Worm (Caenorhabditis elegans) whole organism, L3 larva: Measurements from ENCODE around the gene srw-7.
A peak's percentile ranks its signal among the peaks of the same experiment; 100 is the strongest.

Source experiments
- R02D3.7 ChIP-seq: fragments of 150-350 bp; optimal IDR thresholded peaks from 2 replicates; lab custom pipeline; 2014; ENCODE audit warnings: missing biosample characterization, missing genetic modification characterization
- aly-2 ChIP-seq: fragments of 150-350 bp; optimal IDR thresholded peaks from 2 replicates; lab custom pipeline; 2014; ENCODE audit warnings: missing biosample characterization, missing genetic modification characterization
- ama-1 ChIP-seq: fragments of 150-350 bp; optimal IDR thresholded peaks from 2 replicates; lab custom pipeline; 2018
- ceh-16 ChIP-seq: sonication (generic microtip); optimal IDR thresholded peaks from 2 replicates; lab custom pipeline; 2017; ENCODE audit warnings: missing biosample characterization, missing genetic modification characterization
- ceh-82 ChIP-seq: fragments of 150-350 bp; optimal IDR thresholded peaks from 2 replicates; lab custom pipeline; 2014; ENCODE audit warnings: missing biosample characterization, missing genetic modification characterization
- egl-27 ChIP-seq: sonication (generic microtip); optimal IDR thresholded peaks from 4 replicates; lab custom pipeline; 2017; ENCODE audit warnings: missing biosample characterization, missing genetic modification reagents, missing genetic modification characterization
- egl-5 ChIP-seq: fragments of 150-350 bp; optimal IDR thresholded peaks from 2 replicates; lab custom pipeline; 2017; ENCODE audit warnings: missing biosample characterization, missing genetic modification reagents, missing genetic modification characterization, inconsistent platforms
- elt-1 ChIP-seq: fragments of 150-350 bp; optimal IDR thresholded peaks from 2 replicates; lab custom pipeline; 2014; ENCODE audit warnings: missing biosample characterization, missing genetic modification characterization
- elt-2 ChIP-seq: sonication (generic microtip); optimal IDR thresholded peaks from 2 replicates; lab custom pipeline; 2016; ENCODE audit warnings: missing genetic modification reagents, mild to moderate bottlenecking, missing genetic modification characterization, missing compliant biosample characterization
- eor-1 ChIP-seq, 2 experiments: fragments of 150-350 bp; optimal IDR thresholded peaks; 2 replicates each; lab custom pipeline; 2014 to 2018; ENCODE audit warnings: missing biosample characterization in 2 of 2, missing genetic modification characterization in 2 of 2
- fkh-10 ChIP-seq: sonication (generic microtip); optimal IDR thresholded peaks from 2 replicates; lab custom pipeline; 2017; ENCODE audit warnings: missing biosample characterization, missing genetic modification reagents, missing genetic modification characterization
- fkh-2 ChIP-seq: fragments of 150-350 bp; optimal IDR thresholded peaks from 2 replicates; lab custom pipeline; 2014; ENCODE audit warnings: missing biosample characterization, missing genetic modification reagents, missing genetic modification characterization
- fos-1 ChIP-seq: fragments of 150-350 bp; optimal IDR thresholded peaks from 2 replicates; lab custom pipeline; 2014; ENCODE audit warnings: missing biosample characterization, missing genetic modification characterization
- lin-15B ChIP-seq: fragments of 150-350 bp; optimal IDR thresholded peaks from 2 replicates; lab custom pipeline; 2014; ENCODE audit warnings: missing biosample characterization, missing genetic modification characterization
- lin-39 ChIP-seq: fragments of 150-350 bp; optimal IDR thresholded peaks from 2 replicates; lab custom pipeline; 2018; ENCODE audit warnings: missing biosample characterization, missing genetic modification reagents, missing genetic modification characterization
- lsy-12 ChIP-seq: sonication (generic microtip); optimal IDR thresholded peaks from 2 replicates; lab custom pipeline; 2016; ENCODE audit warnings: mild to moderate bottlenecking, missing genetic modification characterization, missing compliant biosample characterization
- mdl-1 ChIP-seq: fragments of 150-350 bp; optimal IDR thresholded peaks from 2 replicates; lab custom pipeline; 2014; ENCODE audit warnings: missing biosample characterization, missing genetic modification characterization
- mml-1 ChIP-seq: fragments of 150-350 bp; sonication (generic microtip); optimal IDR thresholded peaks from 3 replicates; lab custom pipeline; 2014; ENCODE audit warnings: missing biosample characterization, missing genetic modification characterization
- nfya-1 ChIP-seq: sonication (generic microtip); optimal IDR thresholded peaks from 2 replicates; lab custom pipeline; 2017; ENCODE audit warnings: missing genetic modification characterization, mild to moderate bottlenecking, missing compliant biosample characterization, antibody characterized with exemption, moderate library complexity; ENCODE audit not compliant: insufficient read depth
- nhr-11 ChIP-seq: fragments of 150-350 bp; optimal IDR thresholded peaks from 2 replicates; lab custom pipeline; 2014; ENCODE audit warnings: missing biosample characterization, missing genetic modification characterization
- nhr-12 ChIP-seq: fragments of 150-350 bp; optimal IDR thresholded peaks from 2 replicates; lab custom pipeline; 2014; ENCODE audit warnings: missing biosample characterization, missing genetic modification characterization
- nhr-23 ChIP-seq: fragments of 150-350 bp; optimal IDR thresholded peaks from 2 replicates; lab custom pipeline; 2014; ENCODE audit warnings: missing biosample characterization, missing genetic modification reagents, missing genetic modification characterization
- nhr-237 ChIP-seq: fragments of 150-350 bp; optimal IDR thresholded peaks from 2 replicates; lab custom pipeline; 2014; ENCODE audit warnings: missing biosample characterization, missing genetic modification characterization
- nhr-25 ChIP-seq: sonication (generic microtip); optimal IDR thresholded peaks from 2 replicates; lab custom pipeline; 2017; ENCODE audit warnings: missing biosample characterization, missing genetic modification characterization
- nhr-28 ChIP-seq: fragments of 150-350 bp; optimal IDR thresholded peaks from 2 replicates; lab custom pipeline; 2014; ENCODE audit warnings: missing biosample characterization, missing genetic modification characterization
- nhr-67 ChIP-seq: fragments of 150-350 bp; optimal IDR thresholded peaks from 2 replicates; lab custom pipeline; 2014; ENCODE audit warnings: missing biosample characterization, missing genetic modification characterization
- nhr-76 ChIP-seq: fragments of 150-350 bp; sonication (generic microtip); optimal IDR thresholded peaks from 5 replicates; lab custom pipeline; 2014; ENCODE audit warnings: missing biosample characterization, missing genetic modification characterization
- nhr-77 ChIP-seq: fragments of 150-350 bp; optimal IDR thresholded peaks from 2 replicates; lab custom pipeline; 2014; ENCODE audit warnings: missing biosample characterization, missing genetic modification characterization
- pha-4 ChIP-seq: fragments of 150-350 bp; optimal IDR thresholded peaks from 2 replicates; lab custom pipeline; 2014; ENCODE audit warnings: missing biosample characterization, missing genetic modification reagents, missing genetic modification characterization
- pqm-1 ChIP-seq: fragments of 150-350 bp; optimal IDR thresholded peaks from 2 replicates; lab custom pipeline; 2017; ENCODE audit warnings: missing biosample characterization, missing genetic modification characterization, inconsistent platforms
- sea-2 ChIP-seq: fragments of 150-350 bp; sonication (generic microtip); optimal IDR thresholded peaks from 4 replicates; lab custom pipeline; 2014; ENCODE audit warnings: missing biosample characterization, missing genetic modification reagents, missing genetic modification characterization
- snpc-4 ChIP-seq: fragments of 150-350 bp; optimal IDR thresholded peaks from 2 replicates; lab custom pipeline; 2014; ENCODE audit warnings: missing biosample characterization, missing genetic modification characterization
- tbx-2 ChIP-seq: sonication (generic microtip); optimal IDR thresholded peaks from 2 replicates; lab custom pipeline; 2016; ENCODE audit warnings: mild to moderate bottlenecking, missing genetic modification characterization, missing compliant biosample characterization
- zag-1 ChIP-seq: fragments of 150-350 bp; optimal IDR thresholded peaks from 2 replicates; lab custom pipeline; 2014; ENCODE audit warnings: missing biosample characterization, missing genetic modification characterization
- ztf-11 ChIP-seq: fragments of 150-350 bp; optimal IDR thresholded peaks from 2 replicates; lab custom pipeline; 2014; ENCODE audit warnings: missing biosample characterization, missing genetic modification characterization
- ztf-4 ChIP-seq: fragments of 150-350 bp; optimal IDR thresholded peaks from 2 replicates; lab custom pipeline; 2014; ENCODE audit warnings: missing biosample characterization, missing genetic modification characterization

The srw-7 gene

DNA sequence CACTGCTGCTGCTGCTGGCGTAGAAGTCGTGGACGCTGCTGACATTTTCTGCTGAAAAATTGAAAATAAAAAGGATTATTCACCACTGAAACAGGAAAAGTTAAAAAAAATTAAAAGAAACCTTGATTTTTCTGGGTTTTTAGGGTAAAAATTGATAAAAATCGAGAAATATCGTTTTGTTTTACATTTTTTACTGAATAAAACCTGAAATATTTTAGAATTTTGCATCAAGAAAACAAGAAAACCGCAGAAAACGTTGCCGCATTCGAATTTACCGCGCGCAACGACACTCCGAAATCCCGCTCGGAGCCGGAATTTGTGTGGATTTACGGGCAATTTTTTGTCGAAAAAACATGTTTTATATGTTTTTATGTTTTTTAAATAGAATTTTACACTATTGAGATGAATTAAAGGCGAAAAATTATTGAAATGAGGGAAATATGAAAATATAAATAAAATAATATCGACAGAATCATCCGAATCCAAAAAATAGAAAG, 46.6 kb upstream of the srw-7 start, which contains the start of gene chk-1 (continued):
- peak; percentile 96 for TF ChIP-seq R02D3.7
- no peak for TF ChIP-seq ztf-11 (tag; lab: Kevin White, UChicago)
- no peak for TF ChIP-seq ama-1
- peak; percentile 56 for TF ChIP-seq egl-5 (tag; lab: Kevin White, UChicago)
- TF ChIP-seq elt-1 (tag; lab: Kevin White, UChicago): no peak

DNA sequence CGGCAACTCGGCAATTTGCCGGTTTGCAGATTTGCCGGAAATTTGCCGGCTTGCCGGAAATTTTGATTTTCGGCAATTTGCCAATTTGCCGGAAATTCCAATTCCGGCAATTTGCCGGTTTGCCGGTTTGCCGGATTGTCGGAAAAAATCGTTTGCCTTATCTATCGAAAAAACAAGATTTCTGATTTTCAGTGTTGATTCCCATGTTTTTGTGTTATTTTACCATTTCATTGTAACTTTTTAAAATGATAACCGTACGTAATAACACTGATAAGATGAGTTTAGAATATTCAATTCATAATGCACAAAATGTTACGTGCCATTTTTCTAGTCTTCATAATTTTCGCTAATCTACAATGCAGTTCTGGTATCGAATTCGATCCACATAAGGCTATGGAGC, 45.2 kb upstream of the srw-7 start, which contains the start of gene oac-55:
Gene oac-55, plus strand, starts transcription at position 301 of the 400 bp plus-strand sequence.
- TF ChIP-seq R02D3.7: no peak
- TF ChIP-seq nhr-28 (tag; lab: Kevin White, UChicago): no peak
- TF ChIP-seq sea-2 (GFP tag; lab: Kevin White, UChicago): no peak
- TF ChIP-seq elt-2 (tag; lab: Kevin White, UChicago): no peak
- no peak for TF ChIP-seq nhr-23
- TF ChIP-seq pqm-1 (tag; lab: Kevin White, UChicago): no peak
- no peak for TF ChIP-seq lin-15B (tag; lab: Kevin White, UChicago)
- no peak for TF ChIP-seq ceh-82
- TF ChIP-seq nhr-11: no peak
- no peak for TF ChIP-seq nfya-1 (tag; lab: Kevin White, UChicago)
- TF ChIP-seq nhr-237 (tag; lab: Kevin White, UChicago): no peak
- TF ChIP-seq egl-27 (tag; lab: Kevin White, UChicago): no peak
- no peak for TF ChIP-seq fos-1 (tag; lab: Kevin White, UChicago)
- no peak for TF ChIP-seq nhr-76 (tag; lab: Kevin White, UChicago)
- no peak for TF ChIP-seq zag-1 (tag; lab: Kevin White, UChicago)

DNA sequence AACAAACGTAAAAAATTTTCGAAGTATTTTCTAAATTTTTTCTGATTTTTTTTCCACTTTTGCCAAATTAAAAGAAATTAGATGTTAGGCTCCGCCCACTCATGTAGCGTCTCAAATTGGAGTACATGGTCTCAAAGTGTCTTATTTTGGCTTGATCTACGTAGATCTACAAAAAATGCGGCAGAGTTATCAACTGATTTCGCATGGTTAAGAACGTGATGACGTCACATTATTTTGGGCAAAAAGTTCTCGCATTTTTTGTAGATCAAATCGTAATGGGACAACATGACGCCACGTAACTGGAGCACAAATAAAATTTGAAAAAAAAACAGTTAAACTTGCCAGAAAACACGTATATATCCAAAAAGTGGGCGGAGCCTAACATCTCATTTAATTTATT, 44.2 kb upstream of the srw-7 start:
- TF ChIP-seq fkh-2 (tag; lab: Kevin White, UChicago) (no peak), mml-1 (no peak), zag-1 (tag; lab: Kevin White, UChicago) (no peak), tbx-2 (no peak), aly-2 (tag; lab: Kevin White, UChicago) (no peak), fkh-10 (GFP tag; lab: Kevin White, UChicago) (no peak), snpc-4 (tag; lab: Kevin White, UChicago) (no peak), eor-1 (tag; optimal IDR thresholded peaks at IDR 0.05; lab: Kevin White, UChicago) (no peak), nhr-67 (tag; lab: Kevin White, UChicago) (no peak), R02D3.7 (no peak), ztf-4 (no peak), mdl-1 (tag; lab: Kevin White, UChicago) (no peak), nhr-77 (tag; lab: Kevin White, UChicago) (no peak), elt-2 (tag; lab: Kevin White, UChicago) (no peak), egl-5 (tag; lab: Kevin White, UChicago) (no peak), pha-4 (tag; lab: Kevin White, UChicago) (no peak), nhr-76 (tag; lab: Kevin White, UChicago) (no peak), lsy-12 (tag; lab: Kevin White, UChicago) (no peak), nhr-237 (tag; lab: Kevin White, UChicago) (no peak), ama-1 (no peak)

DNA sequence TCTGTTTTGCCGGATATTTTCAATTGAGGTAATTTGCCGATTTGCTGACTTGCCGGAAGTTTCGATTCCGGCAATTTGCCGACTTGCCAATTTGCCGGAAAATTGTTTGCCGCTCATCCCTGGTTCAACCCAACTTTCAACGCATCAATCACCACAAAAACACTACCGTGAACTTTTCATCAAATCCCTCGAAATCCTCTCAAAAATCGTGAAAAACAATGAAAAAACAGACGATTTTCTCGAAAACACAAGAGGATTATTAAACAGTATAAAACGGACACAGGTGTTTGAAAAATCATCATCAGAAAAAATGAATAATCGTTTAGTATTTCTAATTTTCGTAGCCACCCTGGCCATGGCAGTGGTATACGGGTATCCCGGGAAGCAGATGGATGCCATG, 39.2 kb upstream of the srw-7 start, which contains the start of gene Y39H10A.1:
Gene Y39H10A.1, plus strand, starts transcription at position 301 of the 400 bp plus-strand sequence.
- TF ChIP-seq egl-27 (tag; lab: Kevin White, UChicago) (no peak), ceh-16 (tag; lab: Kevin White, UChicago) (no peak), nhr-12 (tag; lab: Kevin White, UChicago) (no peak), eor-1 (tag; optimal IDR thresholded peaks at IDR 0.05; lab: Kevin White, UChicago) (no peak), snpc-4 (tag; lab: Kevin White, UChicago) (no peak), egl-5 (tag; lab: Kevin White, UChicago) (no peak), ama-1 (no peak), nhr-23 (no peak), nhr-28 (tag; lab: Kevin White, UChicago) (no peak), lin-39 (tag; lab: Kevin White, UChicago) (no peak), nhr-25 (no peak)
